Worm (Caenorhabditis elegans) whole organism, early embryonic: Measurements from ENCODE around the gene Y39A1C.1.
A peak's percentile ranks its signal among the peaks of the same experiment; 100 is the strongest.

Source experiments
- B0310.2 ChIP-seq: sonication (generic microtip); optimal IDR thresholded peaks from 2 replicates; lab custom pipeline; 2016; ENCODE audit warnings: mild to moderate bottlenecking, missing genetic modification characterization, missing compliant biosample characterization
- F13C5.2 ChIP-seq: sonication (generic microtip); optimal IDR thresholded peaks from 2 replicates; lab custom pipeline; 2017; ENCODE audit warnings: mild to moderate bottlenecking, missing genetic modification characterization, inconsistent platforms, missing compliant biosample characterization
- aly-1 ChIP-seq: sonication (generic microtip); optimal IDR thresholded peaks from 2 replicates; lab custom pipeline; 2016; ENCODE audit warnings: missing genetic modification characterization, missing compliant biosample characterization
- ama-1 ChIP-seq: fragments of 150-350 bp; optimal IDR thresholded peaks from 2 replicates; lab custom pipeline; 2014
- ceh-13 ChIP-seq: fragments of 200-800 bp; sonication (Bioruptor generic); optimal IDR thresholded peaks from 2 replicates; lab custom pipeline; 2018; ENCODE audit warnings: mild to moderate bottlenecking, missing genetic modification characterization, missing compliant biosample characterization
- ceh-36 ChIP-seq: sonication (generic microtip); optimal IDR thresholded peaks from 2 replicates; lab custom pipeline; 2016; ENCODE audit warnings: missing genetic modification characterization, inconsistent platforms, missing compliant biosample characterization
- ets-7 ChIP-seq: sonication (generic microtip); optimal IDR thresholded peaks from 2 replicates; lab custom pipeline; 2016; ENCODE audit warnings: missing genotype, missing genetic modification characterization, missing compliant biosample characterization
- flt-1 ChIP-seq: fragments of 200-800 bp; sonication (Bioruptor generic); IDR thresholded peaks from 2 replicates; pipeline ENCODE4 v1.3.6; 2022; ENCODE audit warnings: missing genetic modification characterization, missing compliant biosample characterization
- hmbx-1 ChIP-seq: sonication (generic microtip); optimal IDR thresholded peaks from 2 replicates; lab custom pipeline; 2016; ENCODE audit warnings: mild to moderate bottlenecking, missing genetic modification characterization, missing compliant biosample characterization
- hmg-4 ChIP-seq: fragments of 200-800 bp; sonication (Bioruptor generic); optimal IDR thresholded peaks from 2 replicates; lab custom pipeline; 2018; ENCODE audit warnings: mild to moderate bottlenecking, missing genetic modification characterization, missing compliant biosample characterization
- hnd-1 ChIP-seq: sonication (generic microtip); optimal IDR thresholded peaks from 2 replicates; lab custom pipeline; 2016; ENCODE audit warnings: missing genetic modification characterization, missing compliant biosample characterization
- pes-1 ChIP-seq: fragments of 200-800 bp; sonication (Bioruptor generic); IDR thresholded peaks from 2 replicates; pipeline ENCODE4 v1.3.6; 2022; ENCODE audit warnings: missing genetic modification reagents, missing genetic modification characterization, missing compliant biosample characterization
- scrt-1 ChIP-seq: fragments of 200-800 bp; sonication (Bioruptor generic); IDR thresholded peaks from 2 replicates; pipeline ENCODE4 v1.3.6; 2022; ENCODE audit warnings: missing genetic modification characterization, missing compliant biosample characterization
- sea-1 ChIP-seq: fragments of 200-800 bp; sonication (Bioruptor generic); conservative IDR thresholded peaks from 2 replicates; pipeline ENCODE4 v1.3.6; 2022; ENCODE audit warnings: missing genetic modification characterization, missing compliant biosample characterization
- tbx-11 ChIP-seq: fragments of 200-800 bp; sonication (Bioruptor generic); IDR thresholded peaks from 2 replicates; pipeline ENCODE4 v1.3.6; 2022; ENCODE audit warnings: missing genetic modification characterization, missing compliant biosample characterization
- tbx-37 ChIP-seq: fragments of 200-800 bp; sonication (Bioruptor generic); conservative IDR thresholded peaks from 2 replicates; pipeline ENCODE4 v1.3.6; 2022; ENCODE audit warnings: missing genetic modification reagents, missing genetic modification characterization, missing compliant biosample characterization
- tra-4 ChIP-seq: sonication (generic microtip); optimal IDR thresholded peaks from 2 replicates; lab custom pipeline; 2017; ENCODE audit warnings: missing genetic modification characterization, missing compliant biosample characterization

Gene Y39A1C.1

DNA sequence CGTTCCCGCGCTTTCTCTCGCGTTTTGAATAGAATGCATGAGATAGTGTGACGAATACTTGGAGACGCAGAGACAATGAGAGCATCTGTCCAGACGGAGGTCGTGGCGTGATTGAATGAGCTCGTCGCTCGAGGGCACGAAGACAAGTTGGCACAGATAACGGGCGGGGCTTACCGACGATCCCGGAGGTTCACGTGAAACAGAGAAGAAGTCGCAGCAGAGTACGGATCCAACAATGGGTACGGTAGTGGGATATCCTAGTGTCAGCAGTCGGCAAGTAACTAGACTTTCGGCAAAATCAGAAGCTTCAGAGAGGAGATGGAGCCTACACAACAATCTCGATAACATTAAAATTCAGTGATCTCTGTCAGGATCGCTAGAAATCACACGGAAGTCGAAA is 35.5 kb upstream of the Y39A1C.1 start:
- TF ChIP-seq F13C5.2, result no peak

DNA sequence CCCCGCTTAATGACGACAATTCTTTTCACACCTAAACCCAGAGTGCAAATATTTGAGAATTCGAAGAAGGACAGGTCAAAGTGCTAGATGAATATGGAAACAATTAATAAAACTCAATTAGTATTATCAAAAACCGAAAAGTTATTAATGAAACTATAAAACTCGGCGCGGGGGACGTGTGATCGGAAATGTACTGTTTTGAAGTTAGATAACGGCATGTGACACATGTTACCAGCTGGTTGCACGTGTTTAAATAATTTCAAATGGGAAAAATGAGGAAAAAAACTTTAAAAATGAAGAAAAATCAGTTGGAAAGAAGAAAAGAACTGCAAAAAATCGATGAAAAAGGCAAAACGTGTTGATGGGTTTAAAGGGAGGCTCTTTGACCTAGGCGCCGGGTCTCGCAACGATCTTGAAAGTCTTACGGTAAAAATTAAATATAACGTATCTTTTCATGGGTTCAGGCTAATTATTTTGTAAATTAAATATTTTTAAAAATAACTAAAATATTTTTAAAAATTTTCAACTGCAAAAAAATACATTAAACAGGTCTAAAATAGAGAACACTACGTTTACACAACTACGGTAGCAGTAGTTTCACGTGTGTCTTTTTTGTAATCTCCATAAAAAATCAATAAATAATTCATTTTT is 34.5 kb upstream of the Y39A1C.1 start:
- no peak for TF ChIP-seq ama-1 (lab: Kevin White, UChicago)
- no peak for TF ChIP-seq tbx-37
- no peak for TF ChIP-seq sea-1 (GFP tag; lab: Robert Waterston, UW)
- TF ChIP-seq hmg-4 (GFP tag; lab: Kevin White, UChicago), result no peak

DNA sequence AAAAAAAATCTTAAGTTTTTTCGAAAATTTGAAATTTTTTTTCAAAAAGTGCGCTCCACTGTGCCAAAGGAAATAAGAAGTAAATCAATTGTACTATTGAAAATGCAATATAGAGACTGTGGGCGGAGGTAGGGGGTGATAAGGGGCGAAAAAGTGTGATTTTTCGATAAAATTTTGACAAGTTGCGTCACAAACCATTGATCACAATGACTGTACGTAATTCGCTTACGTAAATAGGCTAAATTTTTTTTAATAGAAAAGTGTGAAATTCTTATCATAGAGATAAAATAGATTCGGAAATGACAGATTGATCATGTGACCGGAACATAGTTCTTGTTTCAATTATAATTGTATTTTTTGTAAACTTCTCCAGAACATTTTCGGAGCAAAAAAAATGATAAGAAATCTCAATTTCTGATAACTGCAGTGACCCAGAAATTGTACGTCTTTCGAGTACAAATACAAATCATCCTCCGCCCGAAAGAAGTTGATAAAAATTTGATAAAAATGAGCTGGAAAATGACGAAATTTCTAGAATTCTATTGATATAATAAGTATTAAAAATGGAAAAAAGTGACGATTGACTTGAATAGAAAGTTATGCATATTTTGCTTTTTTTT is 32.6 kb upstream of the Y39A1C.1 start:
- TF ChIP-seq scrt-1 (GFP tag; lab: Robert Waterston, UW), result no peak
- TF ChIP-seq tbx-11 (GFP tag; lab: Robert Waterston, UW), result no peak
- TF ChIP-seq sea-1 (GFP tag; lab: Robert Waterston, UW), result no peak
- TF ChIP-seq F13C5.2, result no peak

ce11 chrIII:10824206-10824605 is 31.0 kb upstream of the Y39A1C.1 start:
- TF ChIP-seq aly-1 (tag; lab: Kevin White, UChicago), result no peak
- TF ChIP-seq hmbx-1, result no peak
- no peak for TF ChIP-seq scrt-1 (GFP tag; lab: Robert Waterston, UW)
- no peak for TF ChIP-seq ets-7 (tag; lab: Kevin White, UChicago)
- no peak for TF ChIP-seq F13C5.2
- no peak for TF ChIP-seq hnd-1 (tag; lab: Kevin White, UChicago)
- TF ChIP-seq B0310.2 (tag; lab: Kevin White, UChicago), result no peak

ce11 chrIII:10825088-10825487 is 30.2 kb upstream of the Y39A1C.1 start:
- no peak for TF ChIP-seq ceh-13 (GFP tag; lab: Kevin White, UChicago)
- TF ChIP-seq tbx-37, result no peak
- no peak for TF ChIP-seq hnd-1 (tag; lab: Kevin White, UChicago)
- TF ChIP-seq tra-4 (tag; lab: Kevin White, UChicago), result no peak
- no peak for TF ChIP-seq hmbx-1
- no peak for TF ChIP-seq B0310.2 (tag; lab: Kevin White, UChicago)
- no peak for TF ChIP-seq F13C5.2
- no peak for TF ChIP-seq pes-1 (GFP tag; lab: Robert Waterston, UW)

ce11 chrIII:10831483-10831882 is 23.8 kb upstream of the Y39A1C.1 start:
- TF ChIP-seq tra-4 (tag; lab: Kevin White, UChicago) (no peak), tbx-37 (no peak), hnd-1 (tag; lab: Kevin White, UChicago) (no peak), ceh-36 (tag; lab: Kevin White, UChicago) (no peak), tbx-11 (GFP tag; lab: Robert Waterston, UW) (no peak), sea-1 (GFP tag; lab: Robert Waterston, UW) (no peak), ceh-13 (GFP tag; lab: Kevin White, UChicago) (no peak), B0310.2 (tag; lab: Kevin White, UChicago) (no peak), ets-7 (tag; lab: Kevin White, UChicago) (no peak), hmg-4 (GFP tag; lab: Kevin White, UChicago) (no peak), hmbx-1 (no peak), pes-1 (GFP tag; lab: Robert Waterston, UW) (no peak), scrt-1 (GFP tag; lab: Robert Waterston, UW) (no peak), ama-1 (lab: Kevin White, UChicago) (no peak), flt-1 (GFP tag; lab: Robert Waterston, UW) (no peak), F13C5.2 (no peak), aly-1 (tag; lab: Kevin White, UChicago) (no peak)

DNA sequence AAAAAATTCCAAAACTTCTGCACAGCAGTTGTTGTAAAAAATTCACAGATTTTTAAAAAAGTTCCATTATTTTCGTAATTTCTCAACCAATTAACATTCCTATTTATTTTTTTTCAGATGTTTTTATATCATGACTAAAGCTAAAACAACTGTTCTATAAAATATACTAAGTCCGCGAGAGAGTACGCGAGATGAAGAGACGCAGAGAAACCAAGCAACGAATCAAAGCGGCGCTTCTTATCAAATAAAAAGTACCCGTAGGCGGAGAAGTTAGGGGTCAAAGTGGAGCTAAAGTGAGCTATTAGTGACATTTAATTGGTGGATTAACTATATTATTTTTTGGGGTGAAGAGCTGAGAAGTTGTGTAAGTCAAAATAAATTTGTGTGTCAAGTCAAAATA is 22.6 kb upstream of the Y39A1C.1 start, which contains the start of gene sbsp-1:
TSS of gene sbsp-1 (plus strand) at position 301 of the 400 bp plus-strand sequence.
- TF ChIP-seq pes-1 (GFP tag; lab: Robert Waterston, UW) (no peak), ceh-13 (GFP tag; lab: Kevin White, UChicago) (no peak), hmbx-1 (no peak), ets-7 (tag; lab: Kevin White, UChicago) (no peak), B0310.2 (tag; lab: Kevin White, UChicago) (no peak), aly-1 (tag; lab: Kevin White, UChicago) (no peak), tbx-11 (GFP tag; lab: Robert Waterston, UW) (no peak), hmg-4 (GFP tag; lab: Kevin White, UChicago) (no peak)

ce11 chrIII:10844873-10845272 is 10.4 kb upstream of the Y39A1C.1 start, which contains the start of gene pde-12:
Gene pde-12 (minus strand): TSS chrIII:10845020.
- TF ChIP-seq F13C5.2 (peak; percentile 17), tra-4 (tag; lab: Kevin White, UChicago) (no peak), sea-1 (GFP tag; lab: Robert Waterston, UW) (no peak), hnd-1 (tag; lab: Kevin White, UChicago) (no peak), flt-1 (GFP tag; lab: Robert Waterston, UW) (0 out of 2 replicates have a peak, but pooled peaks have one; percentile 17), tbx-37 (no peak), pes-1 (GFP tag; lab: Robert Waterston, UW) (no peak), hmg-4 (GFP tag; lab: Kevin White, UChicago) (no peak), ama-1 (lab: Kevin White, UChicago) (no peak), tbx-11 (GFP tag; lab: Robert Waterston, UW) (no peak), ceh-13 (GFP tag; lab: Kevin White, UChicago) (no peak)
